Worm (Caenorhabditis elegans) whole organism, late embryonic: ENCODE measurements around the gene flp-7.

Source experiments
- che-1 ChIP-seq: sonication (generic microtip); optimal IDR thresholded peaks from 2 replicates; lab custom pipeline; 2016; ENCODE audit warnings: mild to moderate bottlenecking, missing genetic modification characterization, missing compliant biosample characterization
- nfya-1 ChIP-seq: sonication (generic microtip); optimal IDR thresholded peaks from 2 replicates; lab custom pipeline; 2017; ENCODE audit warnings: missing genetic modification characterization, mild to moderate bottlenecking, missing compliant biosample characterization, antibody characterized with exemption, moderate library complexity
- pqm-1 ChIP-seq: sonication (generic microtip); optimal IDR thresholded peaks from 2 replicates; lab custom pipeline; 2016; ENCODE audit warnings: missing genetic modification characterization, missing compliant biosample characterization
- sox-4 ChIP-seq: sonication (generic microtip); optimal IDR thresholded peaks from 2 replicates; lab custom pipeline; 2017; ENCODE audit warnings: mild to moderate bottlenecking, missing genetic modification characterization, inconsistent platforms, missing compliant biosample characterization

ce11 chrX:5896001-5896400, 10.3 kb downstream of the flp-7 start:
- no peak for TF ChIP-seq sox-4 (tag; lab: Kevin White, UChicago)
- TF ChIP-seq nfya-1 (tag; lab: Kevin White, UChicago), result no peak
- TF ChIP-seq pqm-1 (tag; lab: Kevin White, UChicago), result no peak
- TF ChIP-seq che-1 (tag; lab: Kevin White, UChicago), result no peak
